Fruit fly (Drosophila melanogaster) whole organism, embryonic: ENCODE results near the gene CG14352.

Experiments
- Asciz ChIP-seq: fragments of 200-800 bp; sonication (Bioruptor generic); optimal IDR thresholded peaks from 2 replicates; lab custom pipeline; 2017; ENCODE audit warnings: missing biosample characterization, mild to moderate bottlenecking, missing genetic modification characterization, missing genetic modification reagents
- CG12219 ChIP-seq: fragments of 200-800 bp; sonication (Bioruptor generic); optimal IDR thresholded peaks from 3 replicates; lab custom pipeline; 2018; ENCODE audit warnings: missing biosample characterization, mild to moderate bottlenecking, missing genetic modification characterization
- CG12236 ChIP-seq: fragments of 200-800 bp; sonication (Bioruptor generic); optimal IDR thresholded peaks from 2 replicates; lab custom pipeline; 2016; ENCODE audit warnings: missing biosample characterization, missing genetic modification characterization
- CG13296 ChIP-seq: fragments of 200-800 bp; sonication (Bioruptor generic); optimal IDR thresholded peaks from 3 replicates; lab custom pipeline; 2018; ENCODE audit warnings: missing biosample characterization, mild to moderate bottlenecking, missing genetic modification characterization
- CG13624 ChIP-seq: fragments of 200-800 bp; sonication (Bioruptor generic); optimal IDR thresholded peaks from 2 replicates; lab custom pipeline; 2016; ENCODE audit warnings: missing biosample characterization, missing genetic modification characterization
- CG14860 ChIP-seq: fragments of 200-800 bp; sonication (Bioruptor generic); IDR thresholded peaks from 3 replicates; pipeline ENCODE4 v1.3.6; 2022; ENCODE audit warnings: missing biosample characterization, missing genetic modification characterization; ENCODE audit not compliant: partially characterized antibody
- CG15269 ChIP-seq: fragments of 200-800 bp; sonication (Bioruptor generic); optimal IDR thresholded peaks from 2 replicates; lab custom pipeline; 2018; ENCODE audit warnings: missing biosample characterization, mild to moderate bottlenecking, missing genetic modification characterization, moderate library complexity
- CG1603 ChIP-seq: fragments of 200-800 bp; sonication (Bioruptor generic); optimal IDR thresholded peaks from 2 replicates; lab custom pipeline; 2019; ENCODE audit warnings: missing biosample characterization, mild to moderate bottlenecking, missing genetic modification characterization, moderate library complexity
- CG17359 ChIP-seq: fragments of 200-800 bp; sonication (Bioruptor generic); optimal IDR thresholded peaks from 3 replicates; lab custom pipeline; 2018; ENCODE audit warnings: missing biosample characterization, mild to moderate bottlenecking, missing genetic modification characterization, moderate library complexity
- CG3163 ChIP-seq: fragments of 200-800 bp; sonication (Bioruptor generic); optimal IDR thresholded peaks from 3 replicates; lab custom pipeline; 2016; ENCODE audit warnings: missing biosample characterization, missing genetic modification characterization
- CG3726 ChIP-seq: fragments of 200-800 bp; sonication (Bioruptor generic); IDR thresholded peaks from 3 replicates; pipeline ENCODE4, ENCODE4 v1.3.6; 2022; ENCODE audit warnings: missing biosample characterization, missing genetic modification characterization
- CG4360 ChIP-seq: fragments of 200-800 bp; sonication (Bioruptor generic); IDR thresholded peaks from 2 replicates; pipeline ENCODE4 v1.3.6; 2022; ENCODE audit warnings: missing biosample characterization, missing genetic modification characterization
- CG5180 ChIP-seq: fragments of 200-800 bp; sonication (Bioruptor generic); optimal IDR thresholded peaks from 3 replicates; lab custom pipeline; 2017; ENCODE audit warnings: missing biosample characterization, missing genetic modification characterization, mild to moderate bottlenecking, moderate library complexity, missing genetic modification reagents
- CG6175 ChIP-seq: fragments of 200-800 bp; sonication (Bioruptor generic); IDR thresholded peaks from 3 replicates; pipeline ENCODE4 v1.3.6; 2022; ENCODE audit warnings: missing biosample characterization, missing genetic modification characterization
- CG6654 ChIP-seq: fragments of 200-800 bp; sonication (Bioruptor generic); optimal IDR thresholded peaks from 2 replicates; lab custom pipeline; 2017; ENCODE audit warnings: missing biosample characterization, mild to moderate bottlenecking, missing genetic modification characterization
- CG7556 ChIP-seq: fragments of 200-800 bp; sonication (Bioruptor generic); optimal IDR thresholded peaks from 2 replicates; lab custom pipeline; 2017; ENCODE audit warnings: missing biosample characterization, mild to moderate bottlenecking, missing genetic modification characterization
- CG7987 ChIP-seq: fragments of 200-800 bp; sonication (Bioruptor generic); optimal IDR thresholded peaks from 2 replicates; lab custom pipeline; 2018; ENCODE audit warnings: missing biosample characterization, mild to moderate bottlenecking, missing genetic modification characterization, moderate library complexity
- D19B ChIP-seq: fragments of 200-800 bp; sonication (Bioruptor generic); optimal IDR thresholded peaks from 2 replicates; lab custom pipeline; 2017; ENCODE audit warnings: missing biosample characterization, mild to moderate bottlenecking, missing genetic modification characterization
- Gsc ChIP-seq: fragments of 200-800 bp; sonication (Bioruptor generic); IDR thresholded peaks from 2 replicates; pipeline ENCODE4 v1.3.6; 2022; ENCODE audit warnings: missing biosample characterization, missing genetic modification characterization
- HLH54F ChIP-seq: fragments of 200-800 bp; sonication (Bioruptor generic); optimal IDR thresholded peaks from 3 replicates; lab custom pipeline; 2016; ENCODE audit warnings: missing biosample characterization, missing genetic modification characterization
- HmgZ ChIP-seq: fragments of 200-800 bp; sonication (Bioruptor generic); optimal IDR thresholded peaks from 2 replicates; lab custom pipeline; 2018; ENCODE audit warnings: missing biosample characterization, mild to moderate bottlenecking, missing genetic modification characterization
- Jarid2 ChIP-seq: fragments of 200-800 bp; sonication (Bioruptor generic); optimal IDR thresholded peaks from 3 replicates; lab custom pipeline; 2017; ENCODE audit warnings: mild to moderate bottlenecking, missing biosample characterization, missing genetic modification reagents, missing genetic modification characterization
- MBD-R2 ChIP-seq: fragments of 200-800 bp; sonication (Bioruptor generic); IDR thresholded peaks from 2 replicates; pipeline ENCODE4 v1.3.6; 2022; ENCODE audit warnings: missing biosample characterization, missing genetic modification characterization
- NfI ChIP-seq: fragments of 200-800 bp; sonication (Bioruptor generic); optimal IDR thresholded peaks from 3 replicates; lab custom pipeline; 2018; ENCODE audit warnings: missing biosample characterization, mild to moderate bottlenecking, missing genetic modification characterization, moderate library complexity
- Oaz ChIP-seq: fragments of 200-800 bp; sonication (Bioruptor generic); IDR thresholded peaks from 2 replicates; pipeline ENCODE4 v1.3.6; 2022; ENCODE audit warnings: missing biosample characterization, missing genetic modification characterization
- Poxn ChIP-seq: fragments of 200-800 bp; sonication (Bioruptor generic); IDR thresholded peaks from 2 replicates; pipeline ENCODE4 v1.3.6; 2022; ENCODE audit warnings: missing biosample characterization, missing genetic modification characterization
- Side ChIP-seq: fragments of 200-800 bp; sonication (Bioruptor generic); optimal IDR thresholded peaks from 2 replicates; lab custom pipeline; 2016; ENCODE audit warnings: missing biosample characterization, missing genetic modification characterization
- Sox102F ChIP-seq: fragments of 200-800 bp; sonication (Bioruptor generic); optimal IDR thresholded peaks from 2 replicates; lab custom pipeline; 2018; ENCODE audit warnings: missing biosample characterization, mild to moderate bottlenecking, missing genetic modification characterization, moderate library complexity
- Sry-δ ChIP-seq: fragments of 200-800 bp; sonication (Bioruptor generic); optimal IDR thresholded peaks from 2 replicates; lab custom pipeline; 2016; ENCODE audit warnings: missing biosample characterization, missing genetic modification characterization
- Ssrp ChIP-seq: fragments of 200-800 bp; sonication (Bioruptor generic); optimal IDR thresholded peaks from 2 replicates; lab custom pipeline; 2018; ENCODE audit warnings: missing biosample characterization, mild to moderate bottlenecking, missing genetic modification characterization, moderate library complexity
- Stat92E ChIP-seq, 3 experiments: fragments of >200 bp in 2 of 3; fragments of 200-800 bp in 1 of 3; sonication (Bioruptor generic) in 1 of 3; optimal IDR thresholded peaks; 2 replicates each; lab custom pipeline; 2017 to 2019; ENCODE audit warnings: missing biosample characterization in 3 of 3, missing genetic modification characterization in 3 of 3, mild to moderate bottlenecking in 1 of 3, moderate library complexity in 1 of 3
- ac ChIP-seq: fragments of 200-800 bp; sonication (Bioruptor generic); optimal IDR thresholded peaks from 3 replicates; lab custom pipeline; 2017; ENCODE audit warnings: missing biosample characterization, mild to moderate bottlenecking, missing genetic modification characterization
- aop ChIP-seq: fragments of 200-800 bp; sonication (Bioruptor generic); IDR thresholded peaks from 2 replicates; pipeline ENCODE4 v1.3.6; 2022; ENCODE audit warnings: missing biosample characterization, missing genetic modification characterization
- bab2 ChIP-seq: fragments of 200-800 bp; sonication (Bioruptor generic); optimal IDR thresholded peaks from 2 replicates; lab custom pipeline; 2016; ENCODE audit warnings: missing biosample characterization, missing genetic modification characterization
- cato ChIP-seq: fragments of 200-800 bp; sonication (Bioruptor generic); optimal IDR thresholded peaks from 2 replicates; lab custom pipeline; 2016; ENCODE audit warnings: missing biosample characterization, missing genetic modification characterization, borderline replicate concordance
- ewg ChIP-seq: fragments of 200-800 bp; sonication (Bioruptor generic); optimal IDR thresholded peaks from 3 replicates; lab custom pipeline; 2017; ENCODE audit warnings: mild to moderate bottlenecking, missing biosample characterization, missing genetic modification reagents, missing genetic modification characterization
- gcm ChIP-seq: fragments of 200-800 bp; sonication (Bioruptor generic); optimal IDR thresholded peaks from 2 replicates; lab custom pipeline; 2019; ENCODE audit warnings: missing biosample characterization, mild to moderate bottlenecking, missing genetic modification characterization, moderate library complexity
- gcm2 ChIP-seq: fragments of 200-800 bp; sonication (Bioruptor generic); optimal IDR thresholded peaks from 2 replicates; lab custom pipeline; 2016; ENCODE audit warnings: missing biosample characterization, missing genetic modification characterization
- grau ChIP-seq: fragments of 200-800 bp; optimal IDR thresholded peaks from 3 replicates; lab custom pipeline; 2019; ENCODE audit warnings: missing biosample characterization, mild to moderate bottlenecking, missing genetic modification characterization, moderate library complexity
- hbn ChIP-seq: fragments of 200-800 bp; sonication (Bioruptor generic); IDR thresholded peaks from 2 replicates; pipeline ENCODE4 v1.3.6; 2022; ENCODE audit warnings: missing biosample characterization, missing genetic modification characterization; ENCODE audit not compliant: partially characterized antibody
- jing ChIP-seq: fragments of 200-800 bp; sonication (Bioruptor generic); optimal IDR thresholded peaks from 2 replicates; lab custom pipeline; 2018; ENCODE audit warnings: missing biosample characterization, mild to moderate bottlenecking, missing genetic modification characterization
- kah ChIP-seq: fragments of 200-800 bp; sonication (Bioruptor generic); optimal IDR thresholded peaks from 2 replicates; lab custom pipeline; 2018; ENCODE audit warnings: missing biosample characterization, mild to moderate bottlenecking, missing genetic modification characterization
- onecut ChIP-seq: fragments of 200-800 bp; sonication (Bioruptor generic); IDR thresholded peaks from 2 replicates; pipeline ENCODE4 v1.3.6; 2022; ENCODE audit warnings: missing biosample characterization, missing genetic modification characterization
- rib ChIP-seq: fragments of 200-800 bp; sonication (Bioruptor generic); IDR thresholded peaks from 2 replicates; pipeline ENCODE4 v1.3.6; 2022; ENCODE audit warnings: missing biosample characterization, missing genetic modification characterization
- sqz ChIP-seq: fragments of 200-800 bp; sonication (Bioruptor generic); optimal IDR thresholded peaks from 3 replicates; lab custom pipeline; 2018; ENCODE audit warnings: missing biosample characterization, mild to moderate bottlenecking, missing genetic modification characterization
- ttk ChIP-seq: fragments of 200-800 bp; sonication (Bioruptor generic); IDR thresholded peaks from 2 replicates; pipeline ENCODE4 v2.1.2; 2022; ENCODE audit warnings: missing biosample characterization, missing genetic modification characterization
- vfl ChIP-seq: fragments of 200-800 bp; sonication (Bioruptor generic); optimal IDR thresholded peaks from 2 replicates; lab custom pipeline; 2016; ENCODE audit warnings: missing biosample characterization, missing genetic modification characterization
- vnd ChIP-seq: fragments of 200-800 bp; sonication (Bioruptor generic); IDR thresholded peaks from 3 replicates; pipeline ENCODE4 v1.3.6; 2022; ENCODE audit warnings: missing biosample characterization, missing genetic modification characterization; ENCODE audit not compliant: partially characterized antibody
- wor ChIP-seq: fragments of 200-800 bp; sonication (Bioruptor generic); IDR thresholded peaks from 2 replicates; pipeline ENCODE4 v1.3.6; 2022; ENCODE audit warnings: missing biosample characterization, missing genetic modification characterization

CG14352 gene

dm6 chr2L:1634099-1634856 lies 23.1 kb downstream of the CG14352 start (continued):
- TF ChIP-seq CG4360 (GFP tag; lab: Robert Waterston, UW) (no peak), CG13296 (GFP tag; lab: Kevin White, UChicago) (peak; percentile 65), CG5180 (GFP tag; lab: Kevin White, UChicago) (no peak), cato (GFP tag; lab: Kevin White, UChicago) (no peak), jing (GFP tag; lab: Kevin White, UChicago) (no peak), CG3163 (peak; percentile 53), Sox102F (GFP tag; lab: Kevin White, UChicago) (peak; percentile 39), CG12219 (GFP tag; lab: Kevin White, UChicago) (peak; percentile 41), gcm (GFP tag; lab: Kevin White, UChicago) (no peak), aop (no peak), bab2 (GFP tag; lab: Kevin White, UChicago) (peak; percentile 76), Asciz (GFP tag; lab: Kevin White, UChicago) (no peak), HmgZ (tag; lab: Kevin White, UChicago) (peak; percentile 80), CG14860 (GFP tag; lab: Robert Waterston, UW) (no peak), Side (GFP tag; lab: Kevin White, UChicago) (peak; percentile 73), Ssrp (no peak), grau (tag; lab: Kevin White, UChicago) (peak; percentile 80), CG17359 (tag; lab: Kevin White, UChicago) (peak; percentile 56), NfI (peak; percentile 64), Poxn (peak; percentile 75), ewg (no peak), CG15269 (peak; percentile 83), Sry-δ (GFP tag; lab: Kevin White, UChicago) (peak; percentile 28), ac (GFP tag; lab: Kevin White, UChicago) (no peak), hbn (GFP tag; lab: Robert Waterston, UW) (no peak), CG7556 (GFP tag; lab: Kevin White, UChicago) (peak; percentile 65), kah (GFP tag; lab: Kevin White, UChicago) (no peak), onecut (GFP tag; lab: Robert Waterston, UW) (no peak), MBD-R2 (GFP tag; lab: Robert Waterston, UW) (peak; percentile 53; the same call in 1 of the 2 replicates), CG6175 (GFP tag; lab: Robert Waterston, UW) (peak; percentile 70), HLH54F (GFP tag; lab: Kevin White, UChicago) (peak; percentile 89), vnd (GFP tag; lab: Robert Waterston, UW) (no peak), wor (GFP tag; lab: Robert Waterston, UW) (no peak; the same call in 1 of the 2 replicates), Stat92E (GFP tag; optimal IDR thresholded peaks at IDR 0.05; lab: Kevin White, UChicago) (peak in 1 of 3 experiments; percentile 34), D19B (peak; percentile 99), sqz (GFP tag; lab: Kevin White, UChicago) (no peak), CG1603 (tag; lab: Kevin White, UChicago) (peak; percentile 48), rib (GFP tag; lab: Robert Waterston, UW) (peak; percentile 53; the same call in 1 of the 2 replicates), CG13624 (GFP tag; lab: Kevin White, UChicago) (peak; percentile 89), gcm2 (peak; percentile 43), Jarid2 (peak; percentile 45), CG12236 (GFP tag; lab: Kevin White, UChicago) (peak; percentile 26), CG3726 (no peak), vfl (GFP tag; lab: Kevin White, UChicago) (peak; percentile 55), Gsc (GFP tag; lab: Robert Waterston, UW) (no peak), CG6654 (GFP tag; lab: Kevin White, UChicago) (peak; percentile 30), CG7987 (GFP tag; lab: Kevin White, UChicago) (no peak), Oaz (peak; percentile 52; the same call in 1 of the 2 replicates), ttk (GFP tag; lab: Robert Waterston, UW) (no peak)
